Fruit fly (Drosophila melanogaster): ENCODE data around the gene mRpL47.

The mRpL47 gene

DNA sequence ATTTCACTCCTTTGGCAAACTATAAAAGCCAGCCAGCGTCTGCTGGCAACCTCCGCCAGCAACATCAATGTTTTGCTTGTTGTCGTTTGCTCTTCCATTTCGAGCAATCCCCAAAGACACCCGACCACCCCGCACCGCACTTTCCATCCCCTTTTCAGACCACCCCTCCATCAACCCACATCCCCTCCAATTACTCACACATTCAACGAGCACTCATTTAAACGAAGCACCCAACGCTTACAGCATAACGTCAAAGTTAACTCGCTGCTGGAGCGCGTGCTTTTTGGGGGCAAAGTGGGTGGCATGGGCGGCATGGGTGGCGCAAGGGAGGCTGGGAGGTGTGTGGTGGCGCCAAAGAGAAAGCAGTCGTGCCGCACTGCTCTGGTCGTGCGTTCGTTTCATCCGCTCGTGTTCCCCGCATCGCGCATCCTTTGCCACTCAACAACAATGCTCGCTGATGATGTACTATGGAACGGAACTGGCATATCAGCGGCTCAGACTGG lies 24.6 kb downstream of the mRpL47 start (continued):
- TF ChIP-seq NK7.1 (GFP tag; optimal IDR thresholded peaks at IDR 0.05) (no peak), CG10565 (GFP tag; optimal IDR thresholded peaks at IDR 0.05) (no peak), CG10543 (GFP tag; optimal IDR thresholded peaks at IDR 0.05) (peak; percentile 77), CG17802 (tag; optimal IDR thresholded peaks at IDR 0.05) (no peak), Deaf1 (tag; optimal IDR thresholded peaks at IDR 0.05) (peak; percentile 87), CG3281 (GFP tag; optimal IDR thresholded peaks at IDR 0.05) (no peak), CG10321 (GFP tag; IDR thresholded peaks at IDR 0.05) (no peak), CG6791 (GFP tag; IDR thresholded peaks at IDR 0.05; ENCODE audit: partially characterized antibody) (no peak), CG2678 (tag; optimal IDR thresholded peaks at IDR 0.05) (no peak), ttk (GFP tag; IDR thresholded peaks at IDR 0.05) (no peak), cas (GFP tag; IDR thresholded peaks at IDR 0.05) (no peak), YL-1 (GFP tag; optimal IDR thresholded peaks at IDR 0.05) (no peak), Fer1 (GFP tag; optimal IDR thresholded peaks at IDR 0.05) (peak; percentile 34), Dip3 (GFP tag; optimal IDR thresholded peaks at IDR 0.05) (no peak), Bteb2 (GFP tag; optimal IDR thresholded peaks at IDR 0.05) (no peak), ci (GFP tag; IDR thresholded peaks at IDR 0.05) (0 out of 3 replicates have a peak, but pooled peaks have one; percentile 23), D (optimal IDR thresholded peaks at IDR 0.05) (no peak), D (GFP tag; optimal IDR thresholded peaks at IDR 0.05) (no peak), Dek (tag; optimal IDR thresholded peaks at IDR 0.05) (no peak), CG14441 (GFP tag; IDR thresholded peaks at IDR 0.05) (no peak), gem (tag; optimal IDR thresholded peaks at IDR 0.05) (no peak), cg (GFP tag; optimal IDR thresholded peaks at IDR 0.05) (peak; percentile 35), CG12071 (GFP tag; optimal IDR thresholded peaks at IDR 0.05) (peak; percentile 44), CG2202 (tag; optimal IDR thresholded peaks at IDR 0.05) (no peak), exex (tag; optimal IDR thresholded peaks at IDR 0.05) (peak; percentile 26), crol (GFP tag; IDR thresholded peaks at IDR 0.05) (peak; percentile 90), cwo (GFP tag; optimal IDR thresholded peaks at IDR 0.05) (peak; percentile 7), gcm2 (GFP tag; optimal IDR thresholded peaks at IDR 0.05) (no peak), CG8290 (GFP tag; optimal IDR thresholded peaks at IDR 0.05) (no peak), CG8290 (tag; optimal IDR thresholded peaks at IDR 0.05) (peak in 1 of 2 experiments; percentile 18), ERR (GFP tag; optimal IDR thresholded peaks at IDR 0.05) (no peak), ap (GFP tag; IDR thresholded peaks at IDR 0.05) (no peak), E2f1 (GFP tag; IDR thresholded peaks at IDR 0.05) (no peak), CG18599 (GFP tag; optimal IDR thresholded peaks at IDR 0.05) (peak; percentile 35), cato (GFP tag; optimal IDR thresholded peaks at IDR 0.05; ENCODE audit: borderline replicate concordance) (no peak), ham (GFP tag; IDR thresholded peaks at IDR 0.05) (no peak), ftz-f1 (GFP tag; optimal IDR thresholded peaks at IDR 0.05) (no peak), CG6654 (GFP tag; optimal IDR thresholded peaks at IDR 0.05) (no peak), Hey (tag; optimal IDR thresholded peaks at IDR 0.05) (peak; percentile 24), al (GFP tag; IDR thresholded peaks at IDR 0.05) (no peak), CG13894 (tag; optimal IDR thresholded peaks at IDR 0.05) (peak; percentile 75), gro (GFP tag; optimal IDR thresholded peaks at IDR 0.05) (no peak), Hr51 (GFP tag; optimal IDR thresholded peaks at IDR 0.05) (peak in 1 of 2 experiments; percentile 71), CG11247 (GFP tag; IDR thresholded peaks at IDR 0.05) (no peak), pho (GFP tag; optimal IDR thresholded peaks at IDR 0.05) (no peak), Atf-2 (GFP tag; optimal IDR thresholded peaks at IDR 0.05) (no peak), mirr (GFP tag; optimal IDR thresholded peaks at IDR 0.05) (peak; percentile 75), psq (GFP tag; optimal IDR thresholded peaks at IDR 0.05) (no peak), dmrt11E (tag; optimal IDR thresholded peaks at IDR 0.05) (no peak), jumu (GFP tag; optimal IDR thresholded peaks at IDR 0.05) (no peak), CG10979 (tag; optimal IDR thresholded peaks at IDR 0.05) (no peak), CG11696 (GFP tag; IDR thresholded peaks at IDR 0.05) (no peak)
